Fruit fly (Drosophila melanogaster) S2 (cell line): Measurements from ENCODE around the gene Pex10.

Experiments
- CG8478 ChIP-seq: fragments of >200 bp; optimal IDR thresholded peaks from 2 replicates; lab custom pipeline; 2018
- CTCF ChIP-seq, 2 experiments: fragments of >200 bp; optimal IDR thresholded peaks; 2 replicates each; lab custom pipeline; 2018

The Pex10 gene

DNA sequence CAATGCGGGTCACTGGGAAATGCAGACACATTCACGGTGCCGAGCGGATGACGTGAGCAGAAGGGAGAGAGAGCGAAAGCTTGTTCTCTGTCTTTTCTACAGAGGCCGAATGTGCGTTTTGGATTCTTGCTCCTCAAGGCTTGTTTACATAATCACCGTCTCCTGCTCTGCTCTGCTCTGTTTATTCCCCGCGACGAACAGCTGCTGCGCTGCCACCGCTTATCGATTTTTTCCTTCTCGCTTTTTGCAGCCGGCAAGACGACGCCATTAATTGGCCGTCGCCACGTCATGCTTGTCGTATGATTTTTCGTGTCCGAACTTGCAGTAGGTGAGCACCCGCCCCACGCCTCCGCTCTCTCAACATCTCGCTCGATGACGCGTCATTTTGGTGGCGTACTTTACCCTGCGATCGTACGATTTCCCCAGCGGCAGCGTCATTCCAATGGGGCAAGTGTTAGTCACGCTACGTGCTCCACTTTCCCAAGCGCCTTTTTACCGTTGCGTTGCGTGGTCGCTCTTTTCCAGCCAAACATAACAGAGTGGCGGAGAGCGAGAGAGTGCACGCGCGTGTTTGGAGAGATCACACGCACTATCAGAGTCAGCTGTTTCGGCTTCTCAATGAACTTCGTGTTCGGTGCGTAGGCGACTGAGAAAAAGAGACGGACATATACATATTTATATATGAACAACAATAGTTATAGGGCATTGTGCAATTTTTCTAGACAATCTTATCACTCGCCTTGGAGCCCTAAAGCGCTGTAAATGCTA is 11.5 kb upstream of the Pex10 start:
- TF ChIP-seq CTCF (optimal IDR thresholded peaks at IDR 0.05; lab: Kevin White, UChicago) (no peak), CG8478 (no peak)

DNA sequence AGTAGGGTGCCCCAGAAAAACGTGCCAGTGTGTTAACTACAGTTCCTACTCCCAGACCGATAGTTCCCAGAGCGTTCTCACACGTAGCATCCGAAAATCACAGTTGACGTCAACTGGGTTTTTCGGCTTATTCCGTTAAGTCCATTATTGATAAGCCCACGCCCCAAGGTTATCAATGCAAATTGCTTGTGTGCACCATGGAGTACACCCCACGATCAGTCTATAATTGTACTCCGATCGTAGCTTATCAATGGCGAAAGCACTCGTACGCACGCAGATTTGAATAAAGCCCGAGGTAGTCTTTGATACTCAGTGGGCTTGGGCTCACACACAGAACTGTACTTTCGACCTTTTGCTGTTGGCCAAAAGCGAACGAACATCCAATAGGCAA is 10.9 kb upstream of the Pex10 start:
- TF ChIP-seq CTCF (optimal IDR thresholded peaks at IDR 0.05; lab: Kevin White, UChicago) (no peak), CG8478 (no peak)

DNA sequence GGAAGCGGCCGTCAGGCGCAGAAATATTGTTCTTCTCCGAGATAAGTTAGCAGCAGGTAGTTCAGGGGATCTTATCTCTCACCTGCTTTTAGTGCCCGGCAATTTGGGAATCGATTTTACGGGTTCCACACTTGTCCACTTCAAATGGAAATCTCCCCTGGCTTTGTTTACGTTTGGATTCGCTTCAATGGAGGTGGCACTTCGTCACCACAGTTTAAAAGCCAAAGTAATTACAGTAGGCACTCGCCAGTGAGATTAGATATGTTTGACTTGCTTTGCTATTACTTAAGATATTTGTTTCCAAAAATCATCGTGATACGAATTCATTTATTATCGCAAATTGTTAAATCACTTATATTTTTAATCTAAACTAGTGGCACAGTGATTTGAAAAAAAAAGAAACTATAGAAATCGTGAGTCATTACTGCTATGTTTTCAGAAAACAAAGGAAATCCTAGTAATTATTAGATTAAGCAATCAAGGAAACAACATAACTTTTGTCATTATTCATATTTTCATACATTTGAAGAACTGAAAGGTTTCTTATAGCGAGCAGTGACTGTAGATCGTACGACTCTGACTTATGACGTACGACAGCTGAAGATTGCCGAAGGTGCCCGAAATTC is 9.6 kb upstream of the Pex10 start:
- no peak for TF ChIP-seq CG8478
- TF ChIP-seq CTCF (optimal IDR thresholded peaks at IDR 0.05; lab: Kevin White, UChicago): no peak

DNA sequence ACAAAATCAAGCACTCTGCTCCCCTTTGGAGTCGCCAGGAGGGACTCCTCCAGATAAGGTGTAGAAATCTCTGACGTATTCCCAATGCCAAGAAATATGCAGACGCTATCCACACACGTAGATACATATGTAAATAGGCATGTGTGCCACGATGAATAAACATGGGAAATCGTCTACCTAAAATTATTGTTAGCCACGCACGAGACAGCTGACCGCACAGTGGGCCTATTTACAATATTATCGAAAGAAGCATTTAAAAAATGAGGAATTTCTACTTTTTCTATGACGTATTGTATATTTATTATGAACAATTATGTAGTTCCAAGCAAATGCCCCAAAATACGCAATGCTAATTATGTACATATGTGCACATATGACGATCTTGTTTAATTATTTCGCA is 8.9 kb upstream of the Pex10 start:
- TF ChIP-seq CG8478 (no peak), CTCF (optimal IDR thresholded peaks at IDR 0.05; lab: Kevin White, UChicago) (no peak)

DNA sequence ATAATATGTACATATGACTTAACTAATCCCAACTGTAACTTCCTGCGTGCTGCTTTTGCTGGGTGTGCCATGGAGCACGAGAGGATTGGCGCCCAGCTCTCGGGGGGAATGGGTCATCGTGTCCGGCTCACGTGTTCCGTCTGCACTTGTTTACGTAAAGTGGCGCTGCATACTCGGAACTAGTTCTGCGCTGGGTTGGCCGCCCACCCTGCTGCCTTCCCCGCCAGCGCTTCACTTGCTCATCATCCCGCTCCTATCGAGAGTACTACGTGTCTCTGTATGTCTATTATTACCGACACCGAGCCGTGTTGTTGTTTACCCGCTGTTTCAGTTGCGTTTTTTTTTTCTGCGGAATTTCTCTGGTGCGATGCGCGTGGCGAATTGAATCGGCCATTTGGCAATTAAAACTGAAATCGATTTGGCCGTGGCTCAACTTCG is 8.4 kb upstream of the Pex10 start:
- TF ChIP-seq CG8478: no peak
- no peak for TF ChIP-seq CTCF (optimal IDR thresholded peaks at IDR 0.05; lab: Kevin White, UChicago)

DNA sequence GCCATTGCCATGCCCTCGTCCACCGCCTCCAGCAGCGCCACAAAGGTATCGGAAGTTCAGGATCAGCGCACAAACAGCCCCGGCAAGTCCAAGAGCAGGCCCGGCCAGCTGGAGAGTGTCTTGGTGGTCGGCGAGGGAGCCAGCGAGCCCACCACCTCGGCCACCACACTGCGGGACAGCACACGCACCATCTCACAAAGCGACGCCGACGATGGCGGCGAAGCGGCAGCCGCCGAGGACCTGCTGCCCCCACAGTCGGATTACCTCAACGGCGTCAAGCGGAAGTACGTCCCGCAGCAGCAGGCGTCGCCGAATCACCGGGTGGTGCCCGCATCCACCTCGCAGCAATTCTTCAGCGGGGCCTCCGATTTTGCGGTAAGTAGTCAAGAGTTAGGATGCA is 7.1 kb upstream of the Pex10 start:
- no peak for TF ChIP-seq CG8478
- no peak for TF ChIP-seq CTCF (optimal IDR thresholded peaks at IDR 0.05; lab: Kevin White, UChicago)

DNA sequence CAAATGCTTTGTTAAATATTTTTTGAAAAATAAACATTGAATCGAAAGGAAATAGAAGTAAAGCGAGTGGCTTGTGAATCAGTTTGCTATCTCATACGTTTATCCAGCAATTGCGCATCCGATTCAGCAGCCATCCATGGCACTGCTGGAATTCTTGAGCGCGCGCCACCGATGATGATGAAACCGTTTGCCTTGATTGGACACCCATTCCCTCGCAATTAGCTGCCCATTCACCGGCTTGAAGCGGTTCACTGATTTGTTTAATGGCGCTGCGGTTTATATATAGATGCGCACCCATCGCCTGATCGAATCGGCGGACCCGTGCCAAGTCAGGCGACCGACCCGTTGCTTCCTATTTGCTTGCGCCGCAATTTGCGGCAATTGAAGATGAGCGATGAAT is 4.8 kb upstream of the Pex10 start, which contains the start of gene Pcyt2:
Gene Pcyt2 (plus strand): TSS at position 301 of the 400 bp plus-strand sequence.
- no peak for TF ChIP-seq CG8478
- TF ChIP-seq CTCF (optimal IDR thresholded peaks at IDR 0.05; lab: Kevin White, UChicago): no peak

DNA sequence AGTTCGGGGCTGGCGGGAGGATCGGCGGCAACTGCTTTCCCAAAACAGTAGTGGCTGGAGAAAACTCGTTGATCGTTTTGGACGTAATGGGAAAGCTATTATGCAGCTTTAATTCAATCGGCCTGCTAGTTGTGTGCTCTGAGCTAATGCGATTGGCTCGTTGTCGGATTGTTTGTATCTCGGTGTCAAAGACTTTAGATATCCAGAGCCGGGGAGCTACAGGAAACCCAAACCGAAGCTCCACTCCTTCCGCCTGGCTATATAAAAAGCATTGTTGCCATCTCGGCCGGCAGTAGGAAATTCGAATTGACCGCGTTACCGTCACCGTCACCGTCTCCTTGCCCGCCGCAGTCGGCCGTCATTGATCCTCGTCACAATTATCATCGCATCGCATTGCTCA is 7.1 kb downstream of the Pex10 start, which contains the start of gene CG12003:
Gene CG12003 (plus strand): TSS at position 301 of the 400 bp plus-strand sequence.
- TF ChIP-seq CTCF (optimal IDR thresholded peaks at IDR 0.05; lab: Kevin White, UChicago) (no peak), CG8478 (no peak)

DNA sequence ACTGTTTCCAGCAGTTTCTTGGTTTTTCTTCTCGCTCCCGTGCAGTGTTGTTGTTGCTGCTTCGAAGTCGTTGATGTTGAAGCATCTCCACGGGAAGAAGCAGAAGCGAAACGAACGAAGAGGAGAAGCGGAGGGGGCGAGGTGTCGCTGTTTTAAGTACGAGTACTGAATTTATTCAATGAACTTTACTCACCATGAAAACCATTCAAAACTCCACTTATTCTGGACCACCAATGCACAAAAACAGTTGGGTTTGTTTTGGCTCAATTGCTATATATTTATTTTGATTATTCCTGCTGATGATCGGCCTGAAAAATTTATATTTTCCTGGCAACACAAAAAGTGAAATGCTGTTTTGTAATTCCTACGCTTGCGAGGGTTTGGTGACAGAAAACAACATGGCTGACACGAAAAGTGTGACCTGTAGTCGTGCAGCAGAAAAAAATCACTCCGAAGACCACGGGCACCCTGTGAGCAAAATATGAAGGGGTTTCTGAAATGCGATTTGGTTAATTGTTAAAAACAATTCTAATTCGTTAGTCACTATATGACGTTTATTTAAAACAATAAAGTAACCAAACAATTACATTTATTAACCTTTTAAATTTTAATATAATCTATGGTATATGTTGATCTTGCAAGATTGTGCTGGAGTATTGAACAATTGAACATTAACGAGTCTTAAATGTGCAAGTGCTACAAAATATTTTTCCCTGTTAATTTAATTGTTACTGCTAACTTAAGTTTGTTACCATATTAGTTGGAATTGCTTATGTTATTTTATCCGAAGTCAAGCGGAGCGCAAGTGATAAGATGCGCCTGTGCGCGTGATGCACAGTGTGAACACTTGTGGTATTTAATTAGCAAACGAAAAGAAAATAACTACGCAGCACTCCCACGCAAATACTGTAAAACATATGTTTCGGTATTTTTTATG is 10.5 kb downstream of the Pex10 start, which contains the start of gene CG7879:
Gene CG7879 (minus strand): TSS at position 384 of the 937 bp plus-strand sequence.
- no peak for TF ChIP-seq CG8478
- no peak for TF ChIP-seq CTCF (optimal IDR thresholded peaks at IDR 0.05; lab: Kevin White, UChicago)

DNA sequence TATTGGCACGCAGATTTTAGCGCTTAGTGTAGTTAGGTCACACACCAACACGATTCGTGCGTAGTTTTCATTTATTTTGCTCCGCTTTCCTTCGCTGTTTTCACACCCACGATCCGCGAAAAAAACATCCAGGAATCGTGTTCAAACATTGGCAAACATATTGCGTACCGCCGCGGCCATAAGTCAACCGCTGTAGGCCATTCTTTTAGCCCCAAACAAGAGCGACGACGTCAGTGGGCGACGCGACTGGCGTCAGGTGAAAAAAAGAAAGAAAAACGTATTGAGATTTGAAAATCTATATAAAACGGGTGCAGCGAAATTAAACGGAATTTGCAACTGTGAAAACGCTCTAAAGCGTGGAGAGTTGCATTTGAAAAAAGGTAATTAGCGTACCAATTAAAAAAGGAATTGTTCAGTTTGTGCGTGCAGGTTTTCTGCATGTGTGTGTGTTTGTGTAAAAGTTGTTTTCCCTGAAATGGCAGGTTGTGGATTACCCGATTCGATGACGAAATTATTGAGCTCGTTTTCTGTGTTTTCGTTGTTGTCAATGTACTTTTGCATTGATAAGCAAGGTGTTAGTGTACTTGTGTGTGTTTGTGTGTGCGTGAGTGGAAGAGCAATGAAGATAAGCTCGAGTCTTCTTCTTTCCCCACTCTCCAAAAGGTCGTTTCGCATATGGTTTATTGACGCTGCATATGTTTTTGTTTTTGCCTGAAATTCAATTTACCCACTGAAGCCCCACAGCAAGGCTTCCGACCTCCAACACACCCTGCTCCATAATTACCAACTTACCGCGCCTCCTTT is 11.3 kb downstream of the Pex10 start, which contains the start of gene Tmep:
Gene Tmep (plus strand): TSS at position 20 of the 804 bp plus-strand sequence.
- no peak for TF ChIP-seq CG8478
- no peak for TF ChIP-seq CTCF (optimal IDR thresholded peaks at IDR 0.05; lab: Kevin White, UChicago)

DNA sequence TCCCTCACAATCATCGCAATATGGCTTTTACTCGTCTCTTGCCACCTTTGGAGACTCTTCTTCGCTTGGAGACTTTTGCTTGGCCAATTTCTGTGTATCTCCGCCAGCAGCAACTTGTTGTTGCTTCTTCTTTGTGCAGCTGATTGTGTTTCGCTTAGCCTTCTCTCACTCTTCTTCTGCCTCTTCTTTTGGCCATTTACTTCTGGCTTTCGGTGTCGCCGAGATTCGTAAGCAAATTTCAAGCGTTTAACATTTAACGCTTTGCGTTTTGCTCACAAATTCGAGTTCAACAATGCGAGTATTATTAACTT is 11.9 kb downstream of the Pex10 start:
- TF ChIP-seq CG8478 (no peak), CTCF (optimal IDR thresholded peaks at IDR 0.05; lab: Kevin White, UChicago) (no peak)

DNA sequence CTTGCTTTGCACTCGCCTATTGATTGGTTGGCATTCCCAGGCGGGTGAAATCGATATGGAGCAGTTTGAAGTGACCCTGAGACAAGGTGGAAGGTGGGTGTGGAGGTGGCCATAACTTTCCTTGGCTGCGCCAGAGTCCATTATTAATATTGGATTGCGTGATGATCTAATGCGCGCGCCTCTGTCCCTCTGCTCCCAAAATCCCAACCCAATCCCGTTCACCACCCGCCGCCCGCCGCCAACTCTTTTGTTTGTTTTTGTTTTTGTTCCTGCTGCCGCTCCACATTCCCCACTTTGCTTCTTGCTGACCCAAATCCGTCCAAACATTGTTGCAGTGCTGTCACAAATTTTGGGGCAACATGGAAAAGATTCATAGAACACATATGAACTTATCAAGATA is 13.0 kb downstream of the Pex10 start:
- TF ChIP-seq CG8478: no peak
- TF ChIP-seq CTCF (optimal IDR thresholded peaks at IDR 0.05; lab: Kevin White, UChicago): no peak

DNA sequence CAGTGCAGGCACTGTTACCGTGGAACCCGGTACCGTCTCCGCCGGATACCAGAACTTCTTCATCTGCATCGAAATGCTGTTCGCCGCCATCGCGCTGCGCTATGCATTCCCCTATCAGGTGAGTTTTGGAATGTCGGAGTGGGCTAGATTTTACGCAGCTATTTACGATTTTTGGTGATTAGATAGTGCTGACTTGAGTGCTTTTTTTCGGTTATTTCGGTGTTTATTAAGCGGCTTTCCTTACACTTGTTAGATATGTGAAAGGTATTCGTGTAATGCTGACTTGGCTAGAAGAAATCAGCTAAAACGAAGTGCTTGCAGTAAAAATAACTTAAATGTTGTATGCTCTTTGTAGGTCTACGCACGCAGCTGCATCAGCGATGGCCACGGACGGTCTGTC is 15.2 kb downstream of the Pex10 start:
- no peak for TF ChIP-seq CG8478
- no peak for TF ChIP-seq CTCF (optimal IDR thresholded peaks at IDR 0.05; lab: Kevin White, UChicago)

DNA sequence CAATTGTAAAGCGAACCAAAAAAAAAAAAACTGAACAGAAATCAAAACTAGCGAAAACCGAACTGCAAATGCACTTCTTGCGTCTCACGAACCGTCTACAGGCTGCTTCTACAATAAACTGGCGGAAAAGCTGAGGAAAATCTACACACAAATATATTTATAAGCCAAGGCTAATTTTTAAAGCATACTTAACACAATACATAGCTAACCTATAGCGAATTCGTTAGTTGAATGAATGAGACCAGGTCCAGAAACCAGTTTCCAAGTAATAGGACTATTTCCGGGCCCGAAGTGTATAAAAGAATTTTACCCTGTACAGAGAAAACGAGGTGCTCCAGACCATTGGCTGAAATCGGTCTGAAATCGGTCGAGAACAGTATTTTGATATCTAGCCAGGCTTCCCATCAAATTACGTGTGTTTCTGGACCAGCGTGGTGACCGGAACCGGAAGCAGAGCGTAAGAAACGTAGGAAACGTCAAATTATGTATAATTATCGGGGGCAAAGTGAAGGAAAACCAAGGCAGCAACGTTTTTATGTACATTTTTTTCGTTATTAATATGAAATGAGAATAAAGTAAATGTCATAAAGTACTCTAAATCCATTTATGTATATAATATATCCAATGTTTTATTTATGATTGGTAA is 17.8 kb downstream of the Pex10 start:
- TF ChIP-seq CTCF (optimal IDR thresholded peaks at IDR 0.05; lab: Kevin White, UChicago) (no peak), CG8478 (no peak)
